Worm (Caenorhabditis elegans) whole organism, L4/young adult: Measurements from ENCODE around the gene tmed-13.

Experiments used
- W03F9.2 ChIP-seq: fragments of 150-350 bp; optimal IDR thresholded peaks from 2 replicates; lab custom pipeline; 2014; ENCODE audit warnings: missing biosample characterization, missing genetic modification characterization
- dao-5 ChIP-seq: sonication (generic microtip); optimal IDR thresholded peaks from 2 replicates; lab custom pipeline; 2016; ENCODE audit warnings: missing genotype, missing genetic modification characterization, moderate library complexity, missing compliant biosample characterization
- him-1 ChIP-seq: sonication (generic microtip); optimal IDR thresholded peaks from 2 replicates; lab custom pipeline; 2016; ENCODE audit warnings: missing genotype, missing genetic modification reagents, missing genetic modification characterization, missing compliant biosample characterization

ce11 chrIV:6514700-6515099 is 43.5 kb upstream of the tmed-13 start:
- TF ChIP-seq dao-5 (no peak), W03F9.2 (tag; lab: Kevin White, UChicago) (no peak), him-1 (tag; lab: Kevin White, UChicago) (no peak)
